Fruit fly (Drosophila melanogaster): Measurements from ENCODE around the gene CG32269.

DNA sequence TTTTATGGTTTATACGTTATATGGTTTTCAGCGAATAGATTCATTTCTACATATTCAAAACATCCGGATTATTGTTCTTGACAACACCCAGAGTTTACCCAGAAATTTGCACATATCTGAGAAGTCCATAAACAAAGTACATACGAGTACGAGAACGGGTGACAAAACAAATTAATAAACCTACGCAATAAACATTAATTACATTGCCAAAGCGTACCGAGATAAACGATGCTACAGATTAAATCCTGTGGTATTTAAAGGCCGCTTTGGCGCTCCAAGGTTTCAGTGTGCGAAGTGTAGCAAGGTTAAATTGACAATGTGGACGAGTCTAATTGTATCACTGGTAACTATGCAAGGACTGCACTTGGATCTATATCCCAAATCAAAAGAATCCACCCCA, 21.5 kb downstream of the CG32269 start, which contains the start of gene CG14957:
- TF ChIP-seq CG17806 (tag; optimal IDR thresholded peaks at IDR 0.05) (no peak), CG4496 (GFP tag; IDR thresholded peaks at IDR 0.05) (no peak), Pif1A (GFP tag; optimal IDR thresholded peaks at IDR 0.05) (no peak), CG32121 (GFP tag; IDR thresholded peaks at IDR 0.05) (no peak), fd96Ca (GFP tag; IDR thresholded peaks at IDR 0.05) (no peak)
